Fruit fly (Drosophila melanogaster) whole organism, prepupa: ENCODE measurements around the gene CG33169.

Experiments
- Hr38 ChIP-seq: sonication (Bioruptor generic); optimal IDR thresholded peaks from 2 replicates; lab custom pipeline; 2016; ENCODE audit warnings: missing biosample characterization, missing genetic modification characterization
- esn ChIP-seq: fragments of 200-800 bp; sonication (Bioruptor generic); optimal IDR thresholded peaks from 2 replicates; lab custom pipeline; 2016; ENCODE audit warnings: missing biosample characterization, mild to moderate bottlenecking, missing genetic modification characterization, moderate library complexity

dm6 chr3L:22871030-22871844 is 7.6 kb downstream of the CG33169 start:
- no peak for TF ChIP-seq esn (GFP tag; lab: Kevin White, UChicago)
- TF ChIP-seq Hr38 = no peak
